Worm (Caenorhabditis elegans): ENCODE data around the gene C12D8.21.

Gene C12D8.21

DNA sequence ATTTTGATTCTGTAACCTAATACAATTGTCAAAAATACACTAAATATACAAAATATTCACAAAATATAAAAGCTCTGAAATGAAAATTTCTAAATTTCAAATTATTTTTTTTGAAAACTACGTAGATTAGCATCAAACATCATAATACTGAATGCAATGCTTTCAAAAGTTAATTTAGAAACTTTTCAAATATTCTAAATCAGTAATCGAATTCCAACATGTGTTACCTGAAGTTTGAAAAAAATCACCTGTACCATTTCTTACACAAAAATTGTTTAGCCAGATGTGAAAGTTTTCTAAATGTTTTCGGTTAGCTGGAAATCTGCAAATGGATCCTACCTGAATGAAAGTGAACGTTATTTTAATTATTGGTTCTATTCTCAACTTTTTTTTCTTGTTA lies 19.0 kb downstream of the C12D8.21 start, which contains the start of gene C12D8.20 (continued):
- TF ChIP-seq rcor-1 (GFP tag; IDR thresholded peaks at IDR 0.05) (no peak), lsl-1 (GFP tag; optimal IDR thresholded peaks at IDR 0.05) (no peak), nhr-90 (tag; optimal IDR thresholded peaks at IDR 0.05) (no peak), sea-2 (GFP tag; IDR thresholded peaks at IDR 0.05) (no peak)

DNA sequence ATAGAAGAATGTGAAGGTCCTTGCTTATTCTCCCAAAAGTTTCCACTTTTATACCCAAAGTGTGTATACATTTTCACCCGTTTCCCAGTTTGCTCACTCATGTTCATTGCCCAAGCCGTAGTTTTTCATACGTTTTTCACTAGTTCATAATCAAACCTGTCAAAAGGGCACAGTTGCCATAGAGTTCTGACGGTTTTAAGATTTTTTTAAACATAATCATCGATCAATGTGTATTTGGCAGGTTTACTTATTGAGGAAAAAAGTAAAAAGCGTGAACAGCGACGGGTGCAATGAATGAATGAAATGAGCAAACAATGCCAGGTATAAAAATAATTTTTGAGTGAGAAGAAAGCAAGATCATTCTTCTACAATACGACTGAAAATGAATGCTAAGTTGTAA lies 19.7 kb downstream of the C12D8.21 start, which contains the start of the genes fipr-5 and fipr-9:
TSS of gene fipr-5 (minus strand) at position 101 of the 400 bp plus-strand sequence.
TSS of gene fipr-9 (plus strand) at position 346 of the 400 bp plus-strand sequence.
- no peak for TF ChIP-seq ama-1 (optimal IDR thresholded peaks at IDR 0.05)
- no peak for TF ChIP-seq ama-1 (GFP tag; optimal IDR thresholded peaks at IDR 0.05)
- no peak for TF ChIP-seq attf-3 (GFP tag; conservative IDR thresholded peaks at IDR 0.05)
- TF ChIP-seq lin-54 (GFP tag; optimal IDR thresholded peaks at IDR 0.05) = no peak
- TF ChIP-seq B0261.1 (tag; optimal IDR thresholded peaks at IDR 0.05) = no peak
- no peak for TF ChIP-seq nfya-1 (tag; optimal IDR thresholded peaks at IDR 0.05; ENCODE audit: borderline replicate concordance, insufficient read depth)
- TF ChIP-seq ztf-6 (GFP tag; IDR thresholded peaks at IDR 0.05) = no peak
- TF ChIP-seq tbp1 (GFP tag; optimal IDR thresholded peaks at IDR 0.05) = no peak
- no peak for TF ChIP-seq lin-35 (GFP tag; optimal IDR thresholded peaks at IDR 0.05)

DNA sequence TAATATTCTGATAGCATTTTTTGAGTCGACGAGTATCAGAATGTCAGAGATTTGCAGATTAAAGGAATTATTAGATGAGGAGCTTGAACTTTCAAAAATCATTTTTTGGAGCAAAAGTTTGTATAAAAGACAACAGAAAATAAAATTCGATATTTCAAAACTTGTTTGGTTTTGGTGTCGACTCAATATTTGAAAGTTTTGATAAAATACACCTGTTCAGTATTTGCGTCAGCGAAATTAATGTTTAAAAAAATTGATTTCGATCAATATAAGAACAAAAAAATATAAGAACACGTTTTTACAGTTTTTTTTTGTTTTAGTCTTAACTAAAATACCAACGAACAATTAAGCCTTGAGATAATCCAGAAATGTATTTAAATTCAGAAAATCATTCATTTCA lies 20.4 kb downstream of the C12D8.21 start, which contains the start of gene C12D8.13:
TSS of gene C12D8.13 (minus strand) at position 101 of the 400 bp plus-strand sequence.
- TF ChIP-seq tbx-9 (tag; optimal IDR thresholded peaks at IDR 0.05; ENCODE audit: borderline replicate concordance) = no peak
- TF ChIP-seq unc-62 (GFP tag; optimal IDR thresholded peaks at IDR 0.05) = no peak
- no peak for TF ChIP-seq K12H6.12 (tag; optimal IDR thresholded peaks at IDR 0.05)
- no peak for TF ChIP-seq sea-2 (GFP tag; IDR thresholded peaks at IDR 0.05)
- no peak for TF ChIP-seq pbrm-1 (GFP tag; IDR thresholded peaks at IDR 0.05)
- TF ChIP-seq F23B12.7 (tag; optimal IDR thresholded peaks at IDR 0.05; ENCODE audit: insufficient read depth) = no peak
- TF ChIP-seq mes-4 (tag; optimal IDR thresholded peaks at IDR 0.05) = no peak
- TF ChIP-seq C17E4.6 (GFP tag; IDR thresholded peaks at IDR 0.05) = no peak
- TF ChIP-seq bed-1 (GFP tag; IDR thresholded peaks at IDR 0.05) = no peak
- TF ChIP-seq ceh-91 (GFP tag; IDR thresholded peaks at IDR 0.05) = no peak
- no peak for TF ChIP-seq F49E8.2 (tag; optimal IDR thresholded peaks at IDR 0.05; ENCODE audit: insufficient read depth)

DNA sequence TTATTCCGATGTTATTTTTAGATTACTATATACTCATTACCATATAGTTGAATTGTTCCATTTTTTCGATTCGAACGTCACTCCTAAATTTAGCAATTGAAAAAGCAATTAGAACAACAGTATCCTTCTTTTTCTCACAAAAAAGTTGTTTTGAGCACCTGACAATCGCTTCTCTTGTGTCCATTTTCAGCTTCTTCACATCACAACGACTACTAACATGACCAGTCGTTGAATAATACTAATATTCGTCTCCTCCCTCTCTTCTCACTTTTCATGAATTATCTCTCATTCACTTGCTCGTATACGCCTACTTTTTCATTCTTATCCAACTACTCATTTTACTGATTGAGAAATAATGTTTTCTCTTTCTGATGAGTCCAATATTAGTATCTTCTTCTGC lies 24.3 kb downstream of the C12D8.21 start, which contains the start of gene ZK856.14:
TSS of gene ZK856.14 (plus strand) at position 301 of the 400 bp plus-strand sequence.
- TF ChIP-seq B0035.1 (tag; optimal IDR thresholded peaks at IDR 0.05) (no peak), him-1 (tag; optimal IDR thresholded peaks at IDR 0.05) (no peak), sea-2 (GFP tag; IDR thresholded peaks at IDR 0.05) (no peak), Y53G8AR.9 (GFP tag; conservative IDR thresholded peaks at IDR 0.05) (no peak), cebp-2 (GFP tag; IDR thresholded peaks at IDR 0.05) (no peak), rcor-1 (GFP tag; IDR thresholded peaks at IDR 0.05) (no peak), ama-1 (optimal IDR thresholded peaks at IDR 0.05) (no peak), ama-1 (GFP tag; optimal IDR thresholded peaks at IDR 0.05) (no peak), egl-18 (GFP tag; IDR thresholded peaks at IDR 0.05) (no peak), sptf-2 (GFP tag; optimal IDR thresholded peaks at IDR 0.05) (no peak), madf-3 (GFP tag; IDR thresholded peaks at IDR 0.05) (no peak), dox-1 (GFP tag; IDR thresholded peaks at IDR 0.05) (no peak), aptf-3 (GFP tag; IDR thresholded peaks at IDR 0.05) (no peak)

DNA sequence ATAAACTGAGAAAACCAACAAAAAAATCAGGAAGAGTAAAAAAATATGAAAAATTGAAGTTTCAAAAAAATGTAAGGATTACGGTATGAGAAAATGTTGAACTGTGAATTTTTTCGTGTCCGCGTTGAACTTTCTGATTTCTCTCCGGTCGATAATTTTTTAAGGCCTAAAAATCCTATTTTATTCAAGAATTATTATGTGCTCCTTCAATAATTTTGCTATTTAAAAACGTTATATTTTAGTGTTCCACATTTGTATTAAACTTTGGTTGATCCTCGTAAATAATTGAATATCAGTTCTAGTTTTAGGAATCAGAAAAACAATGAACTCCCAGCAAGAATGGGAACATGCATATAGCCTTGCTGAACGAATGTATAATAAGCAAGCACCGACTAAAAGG lies 28.4 kb downstream of the C12D8.21 start, which contains the start of gene hpo-40:
TSS of gene hpo-40 (plus strand) at position 301 of the 400 bp plus-strand sequence.
- TF ChIP-seq mxl-1 (tag; optimal IDR thresholded peaks at IDR 0.05) (no peak), lsl-1 (GFP tag; optimal IDR thresholded peaks at IDR 0.05) (peak; percentile 34)

Measured in whole organism, young adult.